Worm (Caenorhabditis elegans): Measurements from ENCODE around the gene T02G5.15.

DNA sequence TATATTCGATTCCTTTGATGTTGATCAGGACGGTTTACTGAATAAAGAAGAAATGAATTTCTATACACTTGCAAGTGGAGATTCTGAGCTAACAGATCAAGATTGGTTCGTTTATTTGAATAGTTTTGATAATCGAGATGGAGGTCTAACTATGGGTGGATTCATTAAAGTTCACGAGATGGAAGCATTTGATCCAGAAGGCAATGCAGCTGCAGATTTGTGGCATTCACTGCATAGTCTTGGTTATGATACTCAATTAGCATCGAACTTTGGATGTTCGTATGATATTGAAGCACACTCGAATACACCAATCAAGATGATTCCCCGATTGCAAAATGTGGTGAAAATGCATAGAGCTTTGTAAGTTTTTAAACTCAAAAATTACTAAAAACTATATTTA is 11.8 kb downstream of the T02G5.15 start:
- TF ChIP-seq attf-3 (GFP tag; conservative IDR thresholded peaks at IDR 0.05) (no peak), sea-2 (GFP tag; IDR thresholded peaks at IDR 0.05) (no peak), nhr-27 (tag; optimal IDR thresholded peaks at IDR 0.05) (no peak), dpl-1 (GFP tag; optimal IDR thresholded peaks at IDR 0.05) (no peak), madf-8 (GFP tag; conservative IDR thresholded peaks at IDR 0.05) (no peak), lag-1 (GFP tag; IDR thresholded peaks at IDR 0.05) (no peak), ceh-58 (GFP tag; IDR thresholded peaks at IDR 0.05) (no peak), Y53G8AR.9 (GFP tag; conservative IDR thresholded peaks at IDR 0.05) (no peak), ztf-6 (GFP tag; IDR thresholded peaks at IDR 0.05) (no peak), nhr-90 (tag; optimal IDR thresholded peaks at IDR 0.05) (no peak), F33H1.4 (GFP tag; IDR thresholded peaks at IDR 0.05) (no peak), ztf-28 (GFP tag; IDR thresholded peaks at IDR 0.05) (no peak), Y56A3A.18 (GFP tag; IDR thresholded peaks at IDR 0.05) (no peak)
